Fruit fly (Drosophila melanogaster): ENCODE measurements around the gene CG1764.
A peak's percentile ranks its signal among the peaks of the same experiment; 100 is the strongest.

DNA sequence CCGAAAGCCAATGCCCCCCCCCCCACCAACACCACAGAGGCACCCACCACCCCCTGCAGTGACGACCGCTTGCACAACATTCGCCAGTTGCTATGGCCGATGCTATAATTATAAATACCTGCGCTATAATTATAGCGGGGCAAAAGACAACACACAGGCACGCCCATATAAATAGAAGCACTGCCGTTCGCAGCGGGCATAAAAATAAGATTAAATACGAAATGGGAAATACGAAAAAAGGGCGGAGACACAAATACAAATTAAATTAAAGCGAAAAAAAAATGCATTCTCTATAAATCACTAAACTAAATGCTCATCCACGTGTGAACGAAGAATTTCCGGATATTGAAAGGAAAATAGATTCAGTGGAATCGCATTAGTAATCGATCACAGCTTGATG lies 28.8 kb downstream of the CG1764 start:
- TF ChIP-seq fd96Ca (GFP tag; IDR thresholded peaks at IDR 0.05) (peak; percentile 37; the same call in 1 of the 3 replicates), CG10348 (GFP tag; IDR thresholded peaks at IDR 0.05) (no peak), rn (GFP tag; IDR thresholded peaks at IDR 0.05) (no peak), CG32121 (GFP tag; IDR thresholded peaks at IDR 0.05) (0 out of 2 replicates have a peak, but pooled peaks have one; percentile 10), Snoo (tag; optimal IDR thresholded peaks at IDR 0.05) (no peak), CG8301 (tag; optimal IDR thresholded peaks at IDR 0.05) (no peak), CG15710 (tag; optimal IDR thresholded peaks at IDR 0.05) (no peak), CG14655 (GFP tag; optimal IDR thresholded peaks at IDR 0.05) (peak; percentile 6), CG17806 (tag; optimal IDR thresholded peaks at IDR 0.05) (no peak), Ets98B (GFP tag; IDR thresholded peaks at IDR 0.05) (peak; percentile 63)

Measured in whole organism, pupa.